Fruit fly (Drosophila melanogaster): ENCODE measurements around the gene PGRP-LD.

The PGRP-LD gene

dm6 chr3L:5779476-5780401, at the start of gene PGRP-LD, which contains the start of the genes Myt1 and Pmi:
Gene PGRP-LD, plus strand, starts transcription at chr3L:5780051.
Gene Myt1, minus strand, starts transcription at chr3L:5779591.
Gene Pmi, plus strand, starts transcription at chr3L:5780051.
- TF ChIP-seq trem (tag; optimal IDR thresholded peaks at IDR 0.05) (peak; percentile 48), D (optimal IDR thresholded peaks at IDR 0.05) (peak; percentile 36), D (GFP tag; optimal IDR thresholded peaks at IDR 0.05) (no peak), unc-4 (GFP tag; IDR thresholded peaks at IDR 0.05; ENCODE audit: partially characterized antibody) (peak; percentile 37; the same call in 1 of the 2 replicates), gsb-n (tag; optimal IDR thresholded peaks at IDR 0.05) (no peak), tna (GFP tag; IDR thresholded peaks at IDR 0.05; ENCODE audit: partially characterized antibody) (no peak), Dll (GFP tag; IDR thresholded peaks at IDR 0.05; ENCODE audit: partially characterized antibody) (0 out of 4 replicates have a peak, but pooled peaks have one; percentile 23), amos (GFP tag; IDR thresholded peaks at IDR 0.05; ENCODE audit: partially characterized antibody) (0 out of 2 replicates have a peak, but pooled peaks have one; percentile 4), D19B (GFP tag; optimal IDR thresholded peaks at IDR 0.05) (no peak), MBD-R2 (GFP tag; IDR thresholded peaks at IDR 0.05) (peak; percentile 33; the same call in 1 of the 2 replicates), Scr (GFP tag; IDR thresholded peaks at IDR 0.05; ENCODE audit: partially characterized antibody) (peak; percentile 36; the same call in 1 of the 2 replicates), HLHmδ (GFP tag; optimal IDR thresholded peaks at IDR 0.05) (no peak), CG16813 (GFP tag; IDR thresholded peaks at IDR 0.05; ENCODE audit: partially characterized antibody) (0 out of 3 replicates have a peak, but pooled peaks have one; percentile 25), E2f2 (GFP tag; IDR thresholded peaks at IDR 0.05) (peak; percentile 91), Elba2 (GFP tag; optimal IDR thresholded peaks at IDR 0.05) (peak; percentile 56), Sry-δ (GFP tag; optimal IDR thresholded peaks at IDR 0.05) (peak; percentile 61), CG15601 (tag; optimal IDR thresholded peaks at IDR 0.05) (peak; percentile 3), CTCF (GFP tag; optimal IDR thresholded peaks at IDR 0.05) (no peak), inv (GFP tag; IDR thresholded peaks at IDR 0.05; ENCODE audit: partially characterized antibody) (0 out of 2 replicates have a peak, but pooled peaks have one; percentile 7), lbe (GFP tag; optimal IDR thresholded peaks at IDR 0.05) (peak; percentile 2), Sin3A (optimal IDR thresholded peaks at IDR 0.05) (peak; percentile 55), B-H2 (GFP tag; optimal IDR thresholded peaks at IDR 0.05) (no peak), Nf-YC (tag; optimal IDR thresholded peaks at IDR 0.05) (no peak), chinmo (GFP tag; IDR thresholded peaks at IDR 0.05; ENCODE audit: partially characterized antibody) (0 out of 4 replicates have a peak, but pooled peaks have one; percentile 62), MESR4 (GFP tag; optimal IDR thresholded peaks at IDR 0.05) (peak; percentile 60), YL-1 (GFP tag; optimal IDR thresholded peaks at IDR 0.05) (peak; percentile 26), nmo (GFP tag; optimal IDR thresholded peaks at IDR 0.05) (peak; percentile 24), gfzf (GFP tag; optimal IDR thresholded peaks at IDR 0.05) (peak; percentile 81), Pdp1 (GFP tag; optimal IDR thresholded peaks at IDR 0.05) (peak in 1 of 2 experiments; percentile 98), CG4617 (GFP tag; optimal IDR thresholded peaks at IDR 0.05; ENCODE audit: borderline replicate concordance) (peak; percentile 21), CG12659 (GFP tag; optimal IDR thresholded peaks at IDR 0.05) (peak; percentile 9), CG2202 (tag; optimal IDR thresholded peaks at IDR 0.05) (no peak), CG9797 (GFP tag; optimal IDR thresholded peaks at IDR 0.05) (peak; percentile 70), peb (GFP tag; IDR thresholded peaks at IDR 0.05) (no peak), pros (GFP tag; optimal IDR thresholded peaks at IDR 0.05) (peak; percentile 39), CG12391 (tag; optimal IDR thresholded peaks at IDR 0.05) (peak; percentile 27), BEAF-32 (GFP tag; optimal IDR thresholded peaks at IDR 0.05) (peak; percentile 69), CG9876 (GFP tag; optimal IDR thresholded peaks at IDR 0.05) (no peak), Dp (GFP tag; optimal IDR thresholded peaks at IDR 0.05) (peak; percentile 86), scrt (GFP tag; optimal IDR thresholded peaks at IDR 0.05) (no peak), CG2889 (GFP tag; IDR thresholded peaks at IDR 0.05) (no peak), CG10462 (GFP tag; optimal IDR thresholded peaks at IDR 0.05) (no peak), Myb (GFP tag; optimal IDR thresholded peaks at IDR 0.05) (peak; percentile 38), CG2116 (GFP tag; optimal IDR thresholded peaks at IDR 0.05) (peak; percentile 32), Oaz (GFP tag; IDR thresholded peaks at IDR 0.05) (no peak), CG34422 (GFP tag; IDR thresholded peaks at IDR 0.05) (peak; percentile 33; the same call in 1 of the 3 replicates), sug (tag; optimal IDR thresholded peaks at IDR 0.05) (no peak)
